Fruit fly (Drosophila melanogaster): Measurements from ENCODE around the gene Exo84.

Exo84 gene

DNA sequence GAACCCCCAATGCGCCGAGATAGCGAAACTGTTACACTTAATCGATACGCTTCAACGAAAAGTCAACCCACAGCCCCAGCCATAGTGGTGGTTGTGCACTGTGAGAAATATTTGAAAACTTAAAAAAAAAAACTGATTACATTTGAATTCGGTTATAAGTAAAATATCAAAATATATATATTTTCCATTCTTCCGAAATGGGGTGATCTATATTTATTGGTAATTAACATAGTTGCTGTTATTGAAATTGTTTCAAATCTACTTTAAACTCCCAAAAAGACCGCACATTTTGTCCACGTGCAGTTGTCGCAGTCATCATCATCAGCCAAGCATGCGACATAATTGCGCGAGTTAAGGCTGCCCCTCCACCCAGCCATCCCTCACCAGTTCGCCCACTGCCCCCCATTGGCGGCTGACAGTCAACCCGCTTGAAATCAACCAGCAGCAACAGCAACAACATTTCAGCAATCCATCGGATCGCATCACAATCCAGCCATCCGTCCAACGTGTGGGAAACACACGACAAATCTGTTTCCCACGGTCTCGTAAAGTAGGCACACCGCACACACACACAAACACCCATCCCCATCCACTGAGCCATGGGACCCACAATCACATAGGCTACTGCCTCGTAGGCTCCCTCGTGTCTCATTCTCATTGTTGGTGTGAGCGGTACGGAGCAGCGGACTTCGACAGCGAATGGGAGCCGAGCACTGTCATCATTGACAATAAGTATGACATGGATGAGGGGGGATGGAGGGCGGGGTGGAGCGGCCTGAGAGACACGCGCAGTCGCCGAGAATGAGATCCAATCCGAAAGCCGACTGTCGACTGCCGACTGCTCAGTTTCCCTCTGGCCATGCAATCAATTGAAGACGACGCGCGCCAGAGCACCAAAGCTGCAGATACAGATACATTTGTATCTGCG, 31.5 kb downstream of the Exo84 start (continued):
- no peak for TF ChIP-seq sima (GFP tag; optimal IDR thresholded peaks at IDR 0.05)
- TF ChIP-seq CG2712 (tag; optimal IDR thresholded peaks at IDR 0.05), result peak; percentile 71
- TF ChIP-seq vnd (GFP tag; IDR thresholded peaks at IDR 0.05; ENCODE audit: partially characterized antibody), result no peak
- no peak for TF ChIP-seq Dbx (GFP tag; IDR thresholded peaks at IDR 0.05)
- TF ChIP-seq CG14860 (GFP tag; IDR thresholded peaks at IDR 0.05; ENCODE audit: partially characterized antibody), result no peak
- no peak for TF ChIP-seq fu2 (GFP tag; optimal IDR thresholded peaks at IDR 0.05)
- TF ChIP-seq Hmr (GFP tag; optimal IDR thresholded peaks at IDR 0.05), result peak; percentile 14
- TF ChIP-seq fd64A (GFP tag; optimal IDR thresholded peaks at IDR 0.05), result no peak
- no peak for TF ChIP-seq tll (GFP tag; optimal IDR thresholded peaks at IDR 0.05)
- peak; percentile 67 for TF ChIP-seq CG10267 (tag; optimal IDR thresholded peaks at IDR 0.05)
- no peak for TF ChIP-seq sug (tag; optimal IDR thresholded peaks at IDR 0.05)
- no peak for TF ChIP-seq CG33213 (GFP tag; optimal IDR thresholded peaks at IDR 0.05)
- TF ChIP-seq sr (GFP tag; IDR thresholded peaks at IDR 0.05), result peak; percentile 65; the same call in 2 of the 3 replicates
- TF ChIP-seq Nf-YC (tag; optimal IDR thresholded peaks at IDR 0.05), result peak; percentile 98
- TF ChIP-seq crol (GFP tag; IDR thresholded peaks at IDR 0.05), result peak; percentile 100
- peak; percentile 57 for TF ChIP-seq CG15601 (tag; optimal IDR thresholded peaks at IDR 0.05)
- TF ChIP-seq gcm2 (GFP tag; optimal IDR thresholded peaks at IDR 0.05), result no peak
- TF ChIP-seq CG13775 (GFP tag; optimal IDR thresholded peaks at IDR 0.05), result peak; percentile 49
- TF ChIP-seq dmrt99B (tag; optimal IDR thresholded peaks at IDR 0.05), result peak; percentile 84
- peak; percentile 88 for TF ChIP-seq gem (tag; optimal IDR thresholded peaks at IDR 0.05)
- peak; percentile 34; the same call in 1 of the 2 replicates for TF ChIP-seq CG13287 (GFP tag; IDR thresholded peaks at IDR 0.05; ENCODE audit: partially characterized antibody)
- TF ChIP-seq CG14965 (GFP tag; optimal IDR thresholded peaks at IDR 0.05; ENCODE audit: borderline replicate concordance), result no peak
- TF ChIP-seq en (GFP tag; optimal IDR thresholded peaks at IDR 0.05), result no peak
- no peak for TF ChIP-seq CG8290 (GFP tag; optimal IDR thresholded peaks at IDR 0.05)
- peak in 1 of 2 experiments; percentile 72 for TF ChIP-seq CG8290 (tag; optimal IDR thresholded peaks at IDR 0.05)
- no peak for TF ChIP-seq Atf6 (GFP tag; IDR thresholded peaks at IDR 0.05)
- TF ChIP-seq disco-r (GFP tag; optimal IDR thresholded peaks at IDR 0.05), result no peak
- TF ChIP-seq Neu2 (GFP tag; optimal IDR thresholded peaks at IDR 0.05; ENCODE audit: borderline replicate concordance), result no peak
- no peak for TF ChIP-seq Opbp (GFP tag; IDR thresholded peaks at IDR 0.05; ENCODE audit: partially characterized antibody)
- no peak for TF ChIP-seq CG6272 (GFP tag; IDR thresholded peaks at IDR 0.05)
- peak; percentile 79 for TF ChIP-seq Med (GFP tag)
- peak; percentile 32 for TF ChIP-seq Max (GFP tag; optimal IDR thresholded peaks at IDR 0.05)
- TF ChIP-seq CG9932 (GFP tag; IDR thresholded peaks at IDR 0.05), result no peak
- TF ChIP-seq odd (GFP tag; optimal IDR thresholded peaks at IDR 0.05), result peak; percentile 43
- no peak for TF ChIP-seq unc-4 (GFP tag; IDR thresholded peaks at IDR 0.05; ENCODE audit: partially characterized antibody)
- no peak for TF ChIP-seq lov (optimal IDR thresholded peaks at IDR 0.05)
- TF ChIP-seq lov (GFP tag; IDR thresholded peaks at IDR 0.05), result 0 out of 3 replicates have a peak, but pooled peaks have one; percentile 30
- peak; percentile 50 for TF ChIP-seq tio (GFP tag; optimal IDR thresholded peaks at IDR 0.05)
- TF ChIP-seq CG11504 (tag; optimal IDR thresholded peaks at IDR 0.05), result peak; percentile 84
- peak; percentile 31; the same call in 1 of the 2 replicates for TF ChIP-seq ssp (GFP tag; IDR thresholded peaks at IDR 0.05)
- TF ChIP-seq CG13894 (tag; optimal IDR thresholded peaks at IDR 0.05), result peak; percentile 16
- no peak for TF ChIP-seq CG32767 (GFP tag; IDR thresholded peaks at IDR 0.05)
- peak; percentile 72 for TF ChIP-seq zf30C (GFP tag; optimal IDR thresholded peaks at IDR 0.05)
- TF ChIP-seq ttk (GFP tag; IDR thresholded peaks at IDR 0.05), result peak; percentile 54; the same call in 1 of the 2 replicates
- no peak for TF ChIP-seq klu (GFP tag; IDR thresholded peaks at IDR 0.05)
- no peak for TF ChIP-seq Kr (GFP tag; optimal IDR thresholded peaks at IDR 0.05)
- TF ChIP-seq CG3065 (GFP tag; optimal IDR thresholded peaks at IDR 0.05), result peak; percentile 28
- TF ChIP-seq usp (GFP tag; optimal IDR thresholded peaks at IDR 0.05), result no peak
- TF ChIP-seq ftz-f1 (GFP tag; optimal IDR thresholded peaks at IDR 0.05), result peak; percentile 81

All from whole organism, embryonic.